Worm (Caenorhabditis elegans): ENCODE data around the gene npr-43.

DNA sequence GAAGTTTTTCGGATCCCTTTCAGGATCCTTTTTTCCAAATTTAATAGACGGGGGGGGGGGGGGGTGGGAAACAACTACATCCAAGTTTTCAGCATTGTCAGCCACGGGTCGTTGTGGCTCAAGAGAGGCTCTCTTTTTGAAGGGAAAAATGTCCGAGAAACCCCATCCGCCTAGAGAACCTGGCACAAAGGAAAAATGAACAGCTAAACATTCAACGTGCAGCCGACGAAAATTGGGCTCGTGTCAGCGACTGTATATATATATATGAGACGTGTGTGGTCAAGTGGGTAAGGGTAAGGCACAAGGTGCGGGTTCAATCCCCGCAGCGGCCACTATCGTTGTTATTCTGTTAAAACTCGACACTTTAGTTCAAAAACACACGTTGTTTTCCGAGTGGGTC, 20.3 kb downstream of the npr-43 start, which contains the start of gene Y49A3A.4:
- no peak for TF ChIP-seq dao-5 (tag; optimal IDR thresholded peaks at IDR 0.05)
- TF ChIP-seq W03F9.2 (tag; optimal IDR thresholded peaks at IDR 0.05), result no peak

All from whole organism, L4/young adult.